Fruit fly (Drosophila melanogaster): ENCODE measurements around the gene kto.

The kto gene

dm6 chr3L:19870843-19871666 is 34.6 kb downstream of the kto start, which contains the start of the genes Rab8 and Usp32 (continued):
- TF ChIP-seq CG7987 (GFP tag; optimal IDR thresholded peaks at IDR 0.05), result peak; percentile 67
- peak; percentile 62 for TF ChIP-seq scrt (GFP tag; optimal IDR thresholded peaks at IDR 0.05)
- TF ChIP-seq Dref (GFP tag; IDR thresholded peaks at IDR 0.05), result peak; percentile 90
- peak; percentile 40 for TF ChIP-seq twi (tag; optimal IDR thresholded peaks at IDR 0.05)
- peak; percentile 78 for TF ChIP-seq sens (GFP tag)
- no peak for TF ChIP-seq Kr (GFP tag; optimal IDR thresholded peaks at IDR 0.05)
- TF ChIP-seq CG11695 (GFP tag; IDR thresholded peaks at IDR 0.05), result no peak
- TF ChIP-seq CG43689 (GFP tag; IDR thresholded peaks at IDR 0.05), result no peak
- peak; percentile 65 for TF ChIP-seq onecut (GFP tag; IDR thresholded peaks at IDR 0.05)
- no peak for TF ChIP-seq sim (GFP tag; IDR thresholded peaks at IDR 0.05)
- TF ChIP-seq Rfx (GFP tag; IDR thresholded peaks at IDR 0.05), result peak; percentile 86
- no peak for TF ChIP-seq hth (optimal IDR thresholded peaks at IDR 0.05)
- peak; percentile 38 for TF ChIP-seq tup (GFP tag; optimal IDR thresholded peaks at IDR 0.05)
- no peak for TF ChIP-seq Tbp (GFP tag; optimal IDR thresholded peaks at IDR 0.05)
- TF ChIP-seq Neu2 (GFP tag; optimal IDR thresholded peaks at IDR 0.05; ENCODE audit: borderline replicate concordance), result no peak
- peak; percentile 40 for TF ChIP-seq bigmax (GFP tag; optimal IDR thresholded peaks at IDR 0.05)
- TF ChIP-seq CG8765 (GFP tag; IDR thresholded peaks at IDR 0.05), result no peak
- peak; percentile 61 for TF ChIP-seq cg (GFP tag; optimal IDR thresholded peaks at IDR 0.05)
- 0 out of 3 replicates have a peak, but pooled peaks have one; percentile 28 for TF ChIP-seq CG6175 (GFP tag; IDR thresholded peaks at IDR 0.05)
- no peak for TF ChIP-seq tgo (GFP tag; IDR thresholded peaks at IDR 0.05)
- TF ChIP-seq sob (GFP tag; IDR thresholded peaks at IDR 0.05), result peak; percentile 87
- peak; percentile 46 for TF ChIP-seq CG10654 (GFP tag; optimal IDR thresholded peaks at IDR 0.05)
- TF ChIP-seq CG3281 (GFP tag; optimal IDR thresholded peaks at IDR 0.05), result peak; percentile 75
- TF ChIP-seq nom (GFP tag; optimal IDR thresholded peaks at IDR 0.05), result peak; percentile 46
- TF ChIP-seq CkIIα-i1 (GFP tag; IDR thresholded peaks at IDR 0.05), result no peak
- peak; percentile 58 for TF ChIP-seq PHDP (tag; optimal IDR thresholded peaks at IDR 0.05)
- TF ChIP-seq CG11456 (GFP tag; IDR thresholded peaks at IDR 0.05), result peak; percentile 78
- 0 out of 3 replicates have a peak, but pooled peaks have one; percentile 38 for TF ChIP-seq otp (GFP tag; IDR thresholded peaks at IDR 0.05)
- no peak for TF ChIP-seq tap (tag; optimal IDR thresholded peaks at IDR 0.05)
- TF ChIP-seq CG9727 (GFP tag; optimal IDR thresholded peaks at IDR 0.05), result peak; percentile 49
- no peak for TF ChIP-seq CG4404 (GFP tag; IDR thresholded peaks at IDR 0.05)
- TF ChIP-seq zen2 (GFP tag; IDR thresholded peaks at IDR 0.05; ENCODE audit: partially characterized antibody), result peak; percentile 70; the same call in 1 of the 3 replicates
- no peak for TF ChIP-seq CG6854 (GFP tag; optimal IDR thresholded peaks at IDR 0.05)
- TF ChIP-seq CG4854 (GFP tag; optimal IDR thresholded peaks at IDR 0.05), result peak; percentile 58
- peak in 1 of 2 experiments; percentile 29 for TF ChIP-seq Eip74EF (GFP tag; optimal IDR thresholded peaks at IDR 0.05)
- no peak; the same call in 1 of the 2 replicates for TF ChIP-seq klu (GFP tag; IDR thresholded peaks at IDR 0.05)
- TF ChIP-seq CG6689 (GFP tag; IDR thresholded peaks at IDR 0.05), result 0 out of 2 replicates have a peak, but pooled peaks have one; percentile 6
- no peak for TF ChIP-seq Sox102F (GFP tag; optimal IDR thresholded peaks at IDR 0.05)
- TF ChIP-seq yki (optimal IDR thresholded peaks at IDR 0.05), result no peak
- TF ChIP-seq CG13424 (tag; optimal IDR thresholded peaks at IDR 0.05), result peak; percentile 28
- TF ChIP-seq Hr39 (optimal IDR thresholded peaks at IDR 0.05), result no peak
- TF ChIP-seq CG18599 (GFP tag; optimal IDR thresholded peaks at IDR 0.05), result peak; percentile 86
- peak; percentile 77 for TF ChIP-seq Vsx1 (GFP tag; optimal IDR thresholded peaks at IDR 0.05)
- TF ChIP-seq pum (GFP tag; optimal IDR thresholded peaks at IDR 0.05), result peak; percentile 19
- no peak for TF ChIP-seq Usf (GFP tag; optimal IDR thresholded peaks at IDR 0.05)
- peak; percentile 34 for TF ChIP-seq az2 (GFP tag; optimal IDR thresholded peaks at IDR 0.05)
- peak; percentile 47 to 69 for TF ChIP-seq Pdp1 (GFP tag; optimal IDR thresholded peaks at IDR 0.05)
- TF ChIP-seq CG16779 (GFP tag; IDR thresholded peaks at IDR 0.05), result no peak
- no peak for TF ChIP-seq en (GFP tag; optimal IDR thresholded peaks at IDR 0.05)
- no peak for TF ChIP-seq CTCF (GFP tag; optimal IDR thresholded peaks at IDR 0.05)
- TF ChIP-seq Dad (GFP tag; optimal IDR thresholded peaks at IDR 0.05), result peak; percentile 72

Data from whole organism, embryonic.